Worm (Caenorhabditis elegans) whole organism, midembryonic: Measurements from ENCODE around the gene pqn-75.

ENCODE experiments used
- T22C8.4 ChIP-seq: fragments of 200-800 bp; sonication (Bioruptor generic); IDR thresholded peaks from 2 replicates; pipeline ENCODE4 v1.3.6; 2022; ENCODE audit warnings: missing genetic modification characterization, missing compliant biosample characterization
- cog-1 ChIP-seq: sonication (generic microtip); optimal IDR thresholded peaks from 2 replicates; lab custom pipeline; 2016; ENCODE audit warnings: missing genetic modification characterization, missing compliant biosample characterization
- flt-1 ChIP-seq: fragments of 200-800 bp; sonication (Bioruptor generic); IDR thresholded peaks from 2 replicates; pipeline ENCODE4 v1.3.6; 2022; ENCODE audit warnings: missing genetic modification characterization, missing compliant biosample characterization
- klf-2 ChIP-seq: fragments of 200-800 bp; sonication (Bioruptor generic); conservative IDR thresholded peaks from 2 replicates; pipeline ENCODE4 v1.3.6; 2022; ENCODE audit warnings: missing genetic modification reagents, missing genetic modification characterization, missing compliant biosample characterization
- ref-1 ChIP-seq: fragments of 200-800 bp; sonication (Bioruptor generic); conservative IDR thresholded peaks from 2 replicates; pipeline ENCODE4 v1.3.6; 2022; ENCODE audit warnings: missing genetic modification reagents, missing genetic modification characterization, missing compliant biosample characterization
- tab-1 ChIP-seq: fragments of 200-800 bp; sonication (Bioruptor generic); IDR thresholded peaks from 2 replicates; pipeline ENCODE4 v1.3.6; 2022; ENCODE audit warnings: missing genetic modification characterization, missing compliant biosample characterization
- ztf-23 ChIP-seq: fragments of 200-800 bp; sonication (Bioruptor generic); IDR thresholded peaks from 2 replicates; pipeline ENCODE4 v1.3.6; 2022; ENCODE audit warnings: missing genetic modification reagents, missing genetic modification characterization, missing compliant biosample characterization
- ztf-29 ChIP-seq: fragments of 200-800 bp; sonication (Bioruptor generic); IDR thresholded peaks from 2 replicates; pipeline ENCODE4 v1.3.6; 2022; ENCODE audit warnings: missing genetic modification reagents, missing genetic modification characterization, missing compliant biosample characterization

ce11 chrIV:4030917-4031599 is 41.1 kb upstream of the pqn-75 start:
- TF ChIP-seq ztf-29 (GFP tag; lab: Robert Waterston, UW) (no peak), flt-1 (GFP tag; lab: Robert Waterston, UW) (no peak), cog-1 (no peak), tab-1 (GFP tag; lab: Robert Waterston, UW) (no peak), ref-1 (no peak), ztf-23 (GFP tag; lab: Robert Waterston, UW) (no peak), T22C8.4 (GFP tag; lab: Robert Waterston, UW) (no peak), klf-2 (GFP tag; lab: Robert Waterston, UW) (no peak)
